Fruit fly (Drosophila melanogaster): ENCODE results near the gene Pgk.

- TF ChIP-seq usp (GFP tag; optimal IDR thresholded peaks at IDR 0.05) (no peak), Dll (optimal IDR thresholded peaks at IDR 0.05) (no peak)
Observed at dm6 chr2L:2760288-2760687, 7.4 kb upstream of the Pgk start.

Data from whole organism.